Fruit fly (Drosophila melanogaster) whole organism, prepupa: ENCODE results near the gene CG15027.

ENCODE experiments used
- CG16779 ChIP-seq: fragments of 200-800 bp; sonication (Bioruptor generic); optimal IDR thresholded peaks from 3 replicates; lab custom pipeline; 2017; ENCODE audit warnings: missing biosample characterization, mild to moderate bottlenecking, missing genetic modification characterization
- CG3032 ChIP-seq: fragments of 200-800 bp; optimal IDR thresholded peaks from 2 replicates; lab custom pipeline; 2019; ENCODE audit warnings: missing biosample characterization, mild to moderate bottlenecking, missing genetic modification characterization, moderate library complexity
- CG34406 ChIP-seq: fragments of 200-800 bp; sonication (Bioruptor generic); optimal IDR thresholded peaks from 3 replicates; lab custom pipeline; 2016; ENCODE audit warnings: missing biosample characterization, missing genetic modification characterization
- CG8319 ChIP-seq: fragments of 200-800 bp; sonication (Bioruptor generic); optimal IDR thresholded peaks from 3 replicates; lab custom pipeline; 2016; ENCODE audit warnings: missing biosample characterization, missing genetic modification characterization
- CG9139 ChIP-seq: fragments of 200-800 bp; sonication (Bioruptor generic); optimal IDR thresholded peaks from 3 replicates; lab custom pipeline; 2017; ENCODE audit warnings: missing biosample characterization, mild to moderate bottlenecking, missing genetic modification characterization
- Hr4 ChIP-seq: fragments of 200-800 bp; sonication (Bioruptor generic); optimal IDR thresholded peaks from 3 replicates; lab custom pipeline; 2016; ENCODE audit warnings: missing biosample characterization, missing genetic modification characterization
- Lpt ChIP-seq: fragments of 200-800 bp; sonication (Bioruptor generic); optimal IDR thresholded peaks from 3 replicates; lab custom pipeline; 2016; ENCODE audit warnings: missing biosample characterization, missing genetic modification characterization
- OdsH ChIP-seq: fragments of 200-800 bp; sonication (Bioruptor generic); optimal IDR thresholded peaks from 3 replicates; lab custom pipeline; 2016; ENCODE audit warnings: missing biosample characterization, missing genetic modification characterization
- Smox ChIP-seq: fragments of 200-800 bp; sonication (Bioruptor generic); optimal IDR thresholded peaks from 3 replicates; lab custom pipeline; 2016; ENCODE audit warnings: missing biosample characterization, missing genetic modification characterization
- Sox15 ChIP-seq: fragments of 200-800 bp; sonication (Bioruptor generic); optimal IDR thresholded peaks from 3 replicates; lab custom pipeline; 2016; ENCODE audit warnings: missing biosample characterization, missing genetic modification characterization
- lz ChIP-seq: fragments of 200-800 bp; sonication (Bioruptor generic); optimal IDR thresholded peaks from 3 replicates; lab custom pipeline; 2016; ENCODE audit warnings: missing biosample characterization, missing genetic modification characterization
- net ChIP-seq: fragments of 200-800 bp; sonication (Bioruptor generic); optimal IDR thresholded peaks from 3 replicates; lab custom pipeline; 2016; ENCODE audit warnings: missing biosample characterization, missing genetic modification characterization
- pdm3 ChIP-seq: fragments of 200-800 bp; sonication (Bioruptor generic); optimal IDR thresholded peaks from 3 replicates; lab custom pipeline; 2016; ENCODE audit warnings: missing biosample characterization, missing genetic modification characterization
- ss ChIP-seq, 2 experiments: fragments of 200-800 bp; sonication (Bioruptor generic); optimal IDR thresholded peaks; 2 replicates in 1 of 2; 3 replicates in 1 of 2; lab custom pipeline; 2017 to 2018; ENCODE audit warnings: mild to moderate bottlenecking in 2 of 2, missing biosample characterization in 2 of 2, missing genetic modification characterization in 2 of 2, moderate library complexity in 1 of 2

DNA sequence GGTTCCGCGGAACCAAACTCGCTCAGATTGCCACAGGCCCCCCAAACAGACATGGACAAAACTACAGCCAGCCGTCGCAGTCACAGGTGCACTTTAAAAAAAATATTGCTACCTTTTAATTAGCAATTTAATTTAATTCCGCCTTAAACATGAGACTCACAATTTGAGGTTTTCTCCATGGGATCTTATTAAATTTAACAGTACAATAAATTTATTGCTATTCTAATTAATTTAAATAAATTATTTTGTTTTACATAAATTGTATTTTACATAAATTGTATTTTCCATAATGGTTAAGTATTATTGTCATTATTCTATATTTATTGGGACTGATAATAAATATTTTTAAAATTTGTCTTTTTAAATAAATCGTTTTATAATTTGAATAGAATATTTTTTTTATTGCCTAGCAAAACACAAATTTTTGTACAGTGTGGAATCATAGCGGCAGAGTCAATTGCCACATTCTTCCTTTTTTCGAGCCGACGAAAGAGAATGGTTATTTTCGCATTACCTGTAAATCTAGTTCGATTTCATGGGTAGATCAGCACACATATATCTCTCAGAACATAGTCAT is 37.9 kb upstream of the CG15027 start:
- TF ChIP-seq Smox (GFP tag; lab: Kevin White, UChicago): no peak
- peak; percentile 49 for TF ChIP-seq CG3032
- peak; percentile 30 for TF ChIP-seq Lpt (GFP tag; lab: Kevin White, UChicago)
- TF ChIP-seq ss (GFP tag; optimal IDR thresholded peaks at IDR 0.05; lab: Kevin White, UChicago): peak in 1 of 2 experiments; percentile 18
- no peak for TF ChIP-seq CG9139 (GFP tag; lab: Kevin White, UChicago)
- no peak for TF ChIP-seq CG34406 (GFP tag; lab: Kevin White, UChicago)
- no peak for TF ChIP-seq Hr4 (GFP tag; lab: Kevin White, UChicago)
- TF ChIP-seq Sox15 (GFP tag; lab: Kevin White, UChicago): no peak
- TF ChIP-seq net (GFP tag; lab: Kevin White, UChicago): peak; percentile 23
- peak; percentile 23 for TF ChIP-seq OdsH (GFP tag; lab: Kevin White, UChicago)
- TF ChIP-seq lz (GFP tag; lab: Kevin White, UChicago): no peak
- no peak for TF ChIP-seq CG16779 (tag; lab: Kevin White, UChicago)
- TF ChIP-seq pdm3 (GFP tag; lab: Kevin White, UChicago): no peak
- no peak for TF ChIP-seq CG8319
